Comparison of ENCODE assay signal across 1 fruit fly cellular context in the genomic region with DNA sequence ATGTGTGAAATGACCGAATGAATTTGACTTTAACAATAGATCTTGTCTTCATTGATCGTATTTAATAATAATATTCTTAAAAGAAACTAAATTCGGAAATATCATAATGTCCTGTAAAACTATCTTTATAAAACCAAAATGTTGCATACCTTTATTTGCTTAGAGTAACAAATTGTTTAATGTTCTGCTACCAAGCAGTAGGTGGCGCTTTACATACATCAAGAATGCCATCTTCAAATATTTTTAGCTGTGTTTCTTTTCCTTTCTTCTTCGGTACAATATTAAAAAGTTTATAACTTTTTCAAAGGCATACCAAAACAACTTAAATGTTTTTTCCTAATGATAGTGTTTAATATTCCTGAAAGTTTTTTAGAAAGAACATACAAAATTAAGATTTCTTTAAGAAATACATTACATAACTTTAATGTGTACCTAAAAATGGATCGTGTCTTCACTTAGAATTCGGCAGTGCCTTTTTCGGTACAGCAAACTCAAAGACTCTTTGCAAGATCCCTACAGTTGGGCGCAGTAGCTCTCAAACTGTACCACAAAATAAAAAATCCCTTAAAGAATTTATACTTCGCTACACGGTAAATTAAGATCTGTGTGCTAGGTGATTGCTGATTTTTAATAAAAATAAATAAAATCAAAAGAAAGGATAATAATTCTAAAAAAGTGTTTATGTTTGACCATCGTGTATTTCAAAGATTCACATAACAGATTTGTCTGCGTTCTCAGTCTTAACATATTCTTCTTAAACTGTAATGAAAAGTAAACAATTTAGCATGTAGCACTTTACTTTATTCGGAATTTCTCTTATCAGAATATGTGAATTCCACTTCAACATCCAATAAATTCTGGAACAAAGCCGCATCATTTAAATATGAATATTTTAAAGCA.
A peak's percentile ranks its signal among the peaks of the same experiment; 100 is the strongest.
TF ChIP-seq lines count a peak whose summit lies in the region.

No protein-coding gene starts in this region.

TF ChIP-seq in whole organism, embryonic, 481 proteins besides CTCF, POLR2A, EP300 and RAD21 (continued from another document):
- TF ChIP-seq CG6654 (GFP tag; optimal IDR thresholded peaks at IDR 0.05; lab: Kevin White, UChicago) (peak; percentile 97), sd (tag; optimal IDR thresholded peaks at IDR 0.05; lab: Kevin White, UChicago) (peak; percentile 3), CG4730 (GFP tag; IDR thresholded peaks at IDR 0.05; lab: Robert Waterston, UW) (no peak), CG2678 (tag; optimal IDR thresholded peaks at IDR 0.05; lab: Kevin White, UChicago) (no peak), chn (GFP tag; optimal IDR thresholded peaks at IDR 0.05; lab: Kevin White, UChicago) (peak; percentile 17), Pdp1 (GFP tag; optimal IDR thresholded peaks at IDR 0.05; lab: Kevin White, UChicago) (peak in 1 of 2 experiments; percentile 97), Antp (GFP tag; optimal IDR thresholded peaks at IDR 0.05; lab: Kevin White, UChicago) (no peak), CG15601 (tag; optimal IDR thresholded peaks at IDR 0.05; lab: Kevin White, UChicago) (peak; percentile 5), CG3281 (GFP tag; optimal IDR thresholded peaks at IDR 0.05; lab: Kevin White, UChicago) (no peak), dmrt99B (tag; optimal IDR thresholded peaks at IDR 0.05; lab: Kevin White, UChicago) (peak; percentile 0), nmo (GFP tag; optimal IDR thresholded peaks at IDR 0.05; lab: Kevin White, UChicago) (peak; percentile 2), ftz-f1 (GFP tag; optimal IDR thresholded peaks at IDR 0.05; lab: Kevin White, UChicago) (no peak), bcd (GFP tag; optimal IDR thresholded peaks at IDR 0.05; lab: Kevin White, UChicago) (no peak), CoRest (tag; optimal IDR thresholded peaks at IDR 0.05; lab: Kevin White, UChicago) (peak; percentile 30), Xbp1 (GFP tag; optimal IDR thresholded peaks at IDR 0.05; lab: Kevin White, UChicago) (peak; percentile 21), CG14965 (GFP tag; optimal IDR thresholded peaks at IDR 0.05; lab: Kevin White, UChicago; ENCODE audit: borderline replicate concordance) (peak; percentile 96), eve (GFP tag; optimal IDR thresholded peaks at IDR 0.05; lab: Kevin White, UChicago) (no peak), onecut (GFP tag; IDR thresholded peaks at IDR 0.05; lab: Robert Waterston, UW) (0 out of 2 replicates have a peak, but pooled peaks have one; percentile 4), CG11504 (tag; optimal IDR thresholded peaks at IDR 0.05; lab: Kevin White, UChicago) (peak; percentile 37), mirr (GFP tag; optimal IDR thresholded peaks at IDR 0.05; lab: Kevin White, UChicago) (no peak), Stat92E (GFP tag; optimal IDR thresholded peaks at IDR 0.05; lab: Kevin White, UChicago) (no peak), insv (GFP tag; optimal IDR thresholded peaks at IDR 0.05; lab: Kevin White, UChicago) (peak; percentile 75 to 98), phol (tag; optimal IDR thresholded peaks at IDR 0.05; lab: Kevin White, UChicago) (peak; percentile 15), knrl (GFP tag; IDR thresholded peaks at IDR 0.05; lab: Robert Waterston, UW; ENCODE audit: partially characterized antibody) (peak; percentile 25; the same call in 1 of the 3 replicates)
